Worm (Caenorhabditis elegans) whole organism, L2 larva: ENCODE results near the gene best-22.
A peak's percentile ranks its signal among the peaks of the same experiment; 100 is the strongest.

ENCODE experiments used
- C34F6.9 ChIP-seq: fragments of 150-350 bp; optimal IDR thresholded peaks from 2 replicates; lab custom pipeline; 2014; ENCODE audit warnings: missing biosample characterization, missing genetic modification characterization
- F13H6.1 ChIP-seq: sonication (generic microtip); optimal IDR thresholded peaks from 2 replicates; lab custom pipeline; 2016; ENCODE audit warnings: missing genetic modification characterization, missing compliant biosample characterization
- R02D3.7 ChIP-seq: fragments of 150-350 bp; optimal IDR thresholded peaks from 2 replicates; lab custom pipeline; 2014; ENCODE audit warnings: missing biosample characterization, missing genetic modification characterization
- Y55F3AM.14 ChIP-seq: fragments of 200-800 bp; sonication (Bioruptor generic); optimal IDR thresholded peaks from 2 replicates; lab custom pipeline; 2018; ENCODE audit warnings: mild to moderate bottlenecking, missing genetic modification characterization, missing compliant biosample characterization
- ZK546.5 ChIP-seq: sonication (generic microtip); optimal IDR thresholded peaks from 2 replicates; lab custom pipeline; 2017; ENCODE audit warnings: missing biosample characterization, missing genetic modification characterization
- alr-1 ChIP-seq: fragments of 150-350 bp; optimal IDR thresholded peaks from 2 replicates; lab custom pipeline; 2014; ENCODE audit warnings: missing biosample characterization, missing genetic modification characterization
- ama-1 ChIP-seq: fragments of 150-350 bp; optimal IDR thresholded peaks from 2 replicates; lab custom pipeline; 2018; ENCODE audit warnings: inconsistent platforms
- blmp-1 ChIP-seq: sonication (generic microtip); optimal IDR thresholded peaks from 2 replicates; lab custom pipeline; 2017; ENCODE audit warnings: missing genetic modification characterization, mild to moderate bottlenecking, missing compliant biosample characterization, antibody characterized with exemption, moderate library complexity; ENCODE audit not compliant: insufficient read depth
- ceh-82 ChIP-seq: fragments of 150-350 bp; optimal IDR thresholded peaks from 2 replicates; lab custom pipeline; 2014; ENCODE audit warnings: missing biosample characterization, missing genetic modification characterization
- crh-2 ChIP-seq: sonication (generic microtip); optimal IDR thresholded peaks from 2 replicates; lab custom pipeline; 2017; ENCODE audit warnings: missing biosample characterization, missing genetic modification characterization
- dmd-4 ChIP-seq: sonication (generic microtip); optimal IDR thresholded peaks from 2 replicates; lab custom pipeline; 2017; ENCODE audit warnings: missing biosample characterization, missing genetic modification characterization
- egl-27 ChIP-seq: sonication (generic microtip); optimal IDR thresholded peaks from 3 replicates; lab custom pipeline; 2017; ENCODE audit warnings: missing biosample characterization, missing genetic modification reagents, missing genetic modification characterization
- elt-1 ChIP-seq: fragments of 150-350 bp; optimal IDR thresholded peaks from 2 replicates; lab custom pipeline; 2014; ENCODE audit warnings: missing biosample characterization, missing genetic modification characterization
- elt-3 ChIP-seq: sonication (generic microtip); optimal IDR thresholded peaks from 2 replicates; lab custom pipeline; 2017; ENCODE audit warnings: missing biosample characterization, missing genetic modification characterization
- fos-1 ChIP-seq: fragments of 150-350 bp; optimal IDR thresholded peaks from 2 replicates; lab custom pipeline; 2014; ENCODE audit warnings: missing biosample characterization, missing genetic modification characterization
- gmeb-1 ChIP-seq: fragments of 150-350 bp; optimal IDR thresholded peaks from 2 replicates; lab custom pipeline; 2014; ENCODE audit warnings: missing biosample characterization, missing genetic modification characterization
- lin-11 ChIP-seq: fragments of 150-350 bp; sonication (generic microtip); optimal IDR thresholded peaks from 2 replicates; lab custom pipeline; 2014; ENCODE audit warnings: missing biosample characterization, missing genetic modification characterization, inconsistent platforms, mixed read lengths
- lin-13 ChIP-seq: fragments of 150-350 bp; optimal IDR thresholded peaks from 2 replicates; lab custom pipeline; 2014; ENCODE audit warnings: missing biosample characterization, missing genetic modification reagents, missing genetic modification characterization
- lin-39 ChIP-seq: fragments of 150-350 bp; optimal IDR thresholded peaks from 2 replicates; lab custom pipeline; 2014; ENCODE audit warnings: missing biosample characterization, missing genetic modification reagents, missing genetic modification characterization
- lsy-2 ChIP-seq, 2 experiments: fragments of 150-350 bp in 1 of 2; sonication (generic microtip) in 1 of 2; optimal IDR thresholded peaks; 2 replicates each; lab custom pipeline; 2014 to 2017; ENCODE audit warnings: missing biosample characterization in 2 of 2, missing genetic modification characterization in 2 of 2
- mab-5 ChIP-seq: fragments of 150-350 bp; optimal IDR thresholded peaks from 2 replicates; lab custom pipeline; 2014; ENCODE audit warnings: missing biosample characterization, missing genetic modification characterization
- mbf-1 ChIP-seq: sonication (generic microtip); optimal IDR thresholded peaks from 2 replicates; lab custom pipeline; 2017; ENCODE audit warnings: missing biosample characterization, missing genetic modification characterization
- mdl-1 ChIP-seq, 2 experiments: fragments of 150-350 bp in 1 of 2; sonication (generic microtip) in 1 of 2; optimal IDR thresholded peaks; 2 replicates each; lab custom pipeline; 2017; ENCODE audit warnings: missing biosample characterization in 2 of 2, missing genetic modification characterization in 2 of 2
- nhr-10 ChIP-seq: sonication (generic microtip); optimal IDR thresholded peaks from 2 replicates; lab custom pipeline; 2017; ENCODE audit warnings: missing biosample characterization, missing genetic modification characterization
- nhr-11 ChIP-seq: fragments of 150-350 bp; optimal IDR thresholded peaks from 2 replicates; lab custom pipeline; 2014; ENCODE audit warnings: missing biosample characterization, missing genetic modification characterization
- nhr-12 ChIP-seq: fragments of 150-350 bp; optimal IDR thresholded peaks from 2 replicates; lab custom pipeline; 2014; ENCODE audit warnings: missing biosample characterization, missing genetic modification characterization
- nhr-129 ChIP-seq: fragments of 150-350 bp; optimal IDR thresholded peaks from 2 replicates; lab custom pipeline; 2014; ENCODE audit warnings: missing biosample characterization, missing genetic modification characterization
- nhr-21 ChIP-seq: fragments of 150-350 bp; optimal IDR thresholded peaks from 2 replicates; lab custom pipeline; 2014; ENCODE audit warnings: missing biosample characterization, missing genetic modification characterization
- nhr-23 ChIP-seq: fragments of 150-350 bp; optimal IDR thresholded peaks from 2 replicates; lab custom pipeline; 2014; ENCODE audit warnings: missing biosample characterization, missing genetic modification reagents, missing genetic modification characterization
- nhr-237 ChIP-seq: fragments of 150-350 bp; optimal IDR thresholded peaks from 2 replicates; lab custom pipeline; 2014; ENCODE audit warnings: missing biosample characterization, missing genetic modification characterization
- nhr-25 ChIP-seq: fragments of 150-350 bp; sonication (generic microtip); optimal IDR thresholded peaks from 3 replicates; lab custom pipeline; 2014; ENCODE audit warnings: missing biosample characterization, missing genetic modification characterization
- nhr-6 ChIP-seq: fragments of 150-350 bp; optimal IDR thresholded peaks from 2 replicates; lab custom pipeline; 2014; ENCODE audit warnings: missing biosample characterization, missing genetic modification characterization
- nhr-77 ChIP-seq: fragments of 150-350 bp; optimal IDR thresholded peaks from 2 replicates; lab custom pipeline; 2014; ENCODE audit warnings: missing biosample characterization, missing genetic modification characterization
- sem-4 ChIP-seq: fragments of 150-350 bp; optimal IDR thresholded peaks from 2 replicates; lab custom pipeline; 2014; ENCODE audit warnings: missing biosample characterization, missing genetic modification reagents, missing genetic modification characterization
- skn-1 ChIP-seq: sonication (generic microtip); optimal IDR thresholded peaks from 2 replicates; lab custom pipeline; 2017; ENCODE audit warnings: missing biosample characterization, missing genetic modification characterization
- sma-3 ChIP-seq: sonication (generic microtip); optimal IDR thresholded peaks from 2 replicates; lab custom pipeline; 2016; ENCODE audit warnings: missing genetic modification reagents, missing genetic modification characterization, missing compliant biosample characterization
- sma-9 ChIP-seq, 2 experiments: fragments of 150-350 bp in 1 of 2; sonication (generic microtip) in 1 of 2; optimal IDR thresholded peaks; 2 replicates each; lab custom pipeline; 2014 to 2016; ENCODE audit warnings: missing genetic modification characterization in 2 of 2, mild to moderate bottlenecking in 1 of 2, missing biosample characterization in 1 of 2, missing compliant biosample characterization in 1 of 2, missing genetic modification reagents in 1 of 2, moderate library complexity in 1 of 2
- snpc-4 ChIP-seq: fragments of 150-350 bp; optimal IDR thresholded peaks from 2 replicates; lab custom pipeline; 2014; ENCODE audit warnings: missing biosample characterization, missing genetic modification characterization
- unc-39 ChIP-seq: fragments of 150-350 bp; optimal IDR thresholded peaks from 2 replicates; lab custom pipeline; 2014; ENCODE audit warnings: missing biosample characterization, missing genetic modification characterization
- unc-55 ChIP-seq: fragments of 150-350 bp; sonication (generic microtip); optimal IDR thresholded peaks from 3 replicates; lab custom pipeline; 2014; ENCODE audit warnings: missing biosample characterization, missing genetic modification reagents, missing genetic modification characterization
- unc-62 ChIP-seq: fragments of 150-350 bp; optimal IDR thresholded peaks from 2 replicates; lab custom pipeline; 2014; ENCODE audit warnings: missing biosample characterization, missing genetic modification reagents, missing genetic modification characterization
- zag-1 ChIP-seq: fragments of 150-350 bp; optimal IDR thresholded peaks from 2 replicates; lab custom pipeline; 2014; ENCODE audit warnings: missing biosample characterization, missing genetic modification characterization
- ztf-1 ChIP-seq: fragments of 200-800 bp; sonication (Bioruptor generic); conservative IDR thresholded peaks from 2 replicates; pipeline ENCODE4 v1.3.6; 2022; ENCODE audit warnings: missing genetic modification characterization, missing compliant biosample characterization
- ztf-11 ChIP-seq: sonication (generic microtip); optimal IDR thresholded peaks from 2 replicates; lab custom pipeline; 2017; ENCODE audit warnings: missing biosample characterization, missing genetic modification characterization
- ztf-4 ChIP-seq: fragments of 150-350 bp; optimal IDR thresholded peaks from 2 replicates; lab custom pipeline; 2014; ENCODE audit warnings: missing biosample characterization, missing genetic modification characterization

best-22 gene

ce11 chrIV:12371879-12372278, 22.1 kb downstream of the best-22 start, which contains the start of gene wdr-46:
Gene wdr-46, plus strand, starts transcription at chrIV:12372253.
- TF ChIP-seq nhr-6 (tag; lab: Kevin White, UChicago) (peak; percentile 68), R02D3.7 (tag; lab: Kevin White, UChicago) (peak; percentile 52), mab-5 (tag; lab: Kevin White, UChicago) (peak; percentile 88), nhr-77 (tag; lab: Kevin White, UChicago) (peak; percentile 56), nhr-237 (no peak), ceh-82 (tag; lab: Kevin White, UChicago) (peak; percentile 74), unc-55 (GFP tag; lab: Kevin White, UChicago) (peak; percentile 97), C34F6.9 (tag; lab: Kevin White, UChicago) (peak; percentile 87), nhr-10 (tag; lab: Kevin White, UChicago) (peak; percentile 79), lin-13 (GFP tag; lab: Kevin White, UChicago) (peak; percentile 89), nhr-25 (tag; lab: Kevin White, UChicago) (peak; percentile 89), sma-3 (GFP tag; lab: Kevin White, UChicago) (peak; percentile 83), sma-9 (GFP tag; optimal IDR thresholded peaks at IDR 0.05; lab: Kevin White, UChicago) (peak; percentile 79), sma-9 (tag; optimal IDR thresholded peaks at IDR 0.05; lab: Kevin White, UChicago) (no peak), mbf-1 (tag; lab: Kevin White, UChicago) (no peak), mdl-1 (tag; optimal IDR thresholded peaks at IDR 0.05; lab: Kevin White, UChicago) (no peak), skn-1 (no peak), ztf-4 (peak; percentile 29), lsy-2 (tag; optimal IDR thresholded peaks at IDR 0.05; lab: Kevin White, UChicago) (peak; percentile 99 to 100), nhr-21 (tag; lab: Kevin White, UChicago) (peak; percentile 80), lin-11 (tag; lab: Kevin White, UChicago) (peak; percentile 55), F13H6.1 (tag; lab: Kevin White, UChicago) (peak; percentile 76), Y55F3AM.14 (GFP tag; lab: Kevin White, UChicago) (no peak), alr-1 (tag; lab: Kevin White, UChicago) (no peak), ztf-1 (GFP tag; lab: Robert Waterston, UW) (no peak), elt-3 (tag; lab: Kevin White, UChicago) (no peak), nhr-12 (no peak), lin-39 (tag; lab: Kevin White, UChicago) (no peak), elt-1 (tag; lab: Kevin White, UChicago) (no peak), ZK546.5 (tag; lab: Kevin White, UChicago) (peak; percentile 78), gmeb-1 (peak; percentile 99), ztf-11 (tag; lab: Kevin White, UChicago) (no peak), fos-1 (tag; lab: Kevin White, UChicago) (peak; percentile 55), nhr-129 (tag; lab: Kevin White, UChicago) (peak; percentile 96), sem-4 (peak; percentile 76), crh-2 (tag; lab: Kevin White, UChicago) (peak; percentile 89), dmd-4 (tag; lab: Kevin White, UChicago) (peak; percentile 1), snpc-4 (tag; lab: Kevin White, UChicago) (peak; percentile 70), blmp-1 (tag; lab: Kevin White, UChicago) (no peak), nhr-23 (tag; lab: Kevin White, UChicago) (no peak)
- TF ChIP-seq, all 48 proteins: peak for 25

- TF ChIP-seq ZK546.5 (tag; lab: Kevin White, UChicago) (no peak), mab-5 (tag; lab: Kevin White, UChicago) (no peak), R02D3.7 (tag; lab: Kevin White, UChicago) (no peak), lin-11 (tag; lab: Kevin White, UChicago) (no peak), nhr-129 (tag; lab: Kevin White, UChicago) (no peak), unc-39 (no peak), nhr-23 (tag; lab: Kevin White, UChicago) (no peak), ztf-11 (tag; lab: Kevin White, UChicago) (no peak), blmp-1 (tag; lab: Kevin White, UChicago) (no peak), snpc-4 (tag; lab: Kevin White, UChicago) (no peak), ztf-1 (GFP tag; lab: Robert Waterston, UW) (no peak), zag-1 (tag; lab: Kevin White, UChicago) (no peak), dmd-4 (tag; lab: Kevin White, UChicago) (no peak), ama-1 (lab: Kevin White, UChicago) (no peak), unc-62 (no peak), egl-27 (tag; lab: Kevin White, UChicago) (no peak), nhr-10 (tag; lab: Kevin White, UChicago) (no peak), nhr-11 (tag; lab: Kevin White, UChicago) (no peak), sma-3 (GFP tag; lab: Kevin White, UChicago) (no peak)
These were observed 26.3 kb downstream of the best-22 start, which contains the start of gene atz-1 for ce11 chrIV:12376021-12376420. Gene atz-1, minus strand, starts transcription at chrIV:12376121.
